Worm (Caenorhabditis elegans): ENCODE data around the gene fipr-16.

Gene fipr-16

ce11 chrIII:8570289-8570688 lies 20.5 kb downstream of the fipr-16 start:
- no peak for TF ChIP-seq blmp-1 (tag; optimal IDR thresholded peaks at IDR 0.05)
- TF ChIP-seq isw-1 (GFP tag; IDR thresholded peaks at IDR 0.05), result no peak

DNA sequence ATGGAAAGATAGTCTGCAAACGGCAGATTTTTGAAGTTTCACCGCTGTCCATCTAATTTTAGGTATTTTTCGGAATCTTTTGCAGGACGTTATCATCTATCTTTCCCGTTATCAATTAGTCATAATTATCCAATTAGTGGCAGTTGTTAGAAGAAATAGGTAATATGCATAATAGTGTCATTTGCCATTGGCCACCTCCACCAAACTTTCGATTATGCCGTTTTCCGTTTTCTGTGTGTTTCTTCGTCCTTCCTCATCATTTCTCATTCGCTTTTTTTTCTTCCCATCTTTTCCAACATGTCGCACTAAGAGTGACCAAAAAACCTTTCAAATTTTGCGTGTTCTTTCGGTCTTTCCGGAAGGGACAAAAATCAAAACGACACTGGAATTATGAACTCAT lies 26.4 kb downstream of the fipr-16 start:
- TF ChIP-seq lin-35 (GFP tag; optimal IDR thresholded peaks at IDR 0.05) (no peak), grh-1 (GFP tag; IDR thresholded peaks at IDR 0.05) (no peak), efl-1 (optimal IDR thresholded peaks at IDR 0.05) (no peak), efl-1 (GFP tag; optimal IDR thresholded peaks at IDR 0.05 in 1 of 2) (peak in 1 of 2 experiments; percentile 71), blmp-1 (tag; optimal IDR thresholded peaks at IDR 0.05) (peak; percentile 67), fos-1 (tag; optimal IDR thresholded peaks at IDR 0.05) (no peak)

ce11 chrIII:8560836-8561235 lies 29.9 kb downstream of the fipr-16 start, which contains the start of gene acdh-6:
Gene acdh-6 (plus strand): TSS chrIII:8561136.
- TF ChIP-seq ztf-11 (tag; optimal IDR thresholded peaks at IDR 0.05) (no peak), pax-3 (tag; optimal IDR thresholded peaks at IDR 0.05) (no peak), dpl-1 (GFP tag; optimal IDR thresholded peaks at IDR 0.05) (no peak), mab-9 (GFP tag; IDR thresholded peaks at IDR 0.05) (no peak)

DNA sequence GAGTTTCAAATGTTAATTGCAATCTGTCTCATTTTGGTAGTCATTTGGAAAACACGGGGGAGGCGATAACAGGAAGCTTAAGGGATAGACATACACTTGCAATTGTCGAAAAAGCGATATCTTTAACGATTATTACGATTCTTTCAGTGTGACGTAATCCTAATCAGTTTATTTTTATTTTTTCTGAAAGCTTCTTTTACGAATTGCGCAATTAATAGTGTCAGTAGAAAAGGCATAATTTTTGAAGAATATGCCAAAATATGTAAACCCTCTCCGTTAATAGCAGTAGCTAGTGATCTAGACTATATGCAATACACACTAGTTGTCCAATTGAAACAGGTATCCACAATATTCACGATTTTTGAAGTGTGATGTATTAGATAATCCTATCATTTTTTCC lies 30.4 kb downstream of the fipr-16 start:
- TF ChIP-seq ceh-82 (tag; optimal IDR thresholded peaks at IDR 0.05) (no peak), Y116A8C.19 (tag; optimal IDR thresholded peaks at IDR 0.05; ENCODE audit: borderline replicate concordance) (no peak), blmp-1 (tag; optimal IDR thresholded peaks at IDR 0.05) (no peak), nhr-237 (tag; optimal IDR thresholded peaks at IDR 0.05) (no peak), egl-13 (tag; optimal IDR thresholded peaks at IDR 0.05) (no peak), rnt-1 (tag; optimal IDR thresholded peaks at IDR 0.05) (no peak), alr-1 (tag; optimal IDR thresholded peaks at IDR 0.05; ENCODE audit: borderline replicate concordance) (no peak), nhr-84 (tag; optimal IDR thresholded peaks at IDR 0.05) (no peak), nhr-90 (tag; optimal IDR thresholded peaks at IDR 0.05; ENCODE audit: poor library complexity) (no peak)

DNA sequence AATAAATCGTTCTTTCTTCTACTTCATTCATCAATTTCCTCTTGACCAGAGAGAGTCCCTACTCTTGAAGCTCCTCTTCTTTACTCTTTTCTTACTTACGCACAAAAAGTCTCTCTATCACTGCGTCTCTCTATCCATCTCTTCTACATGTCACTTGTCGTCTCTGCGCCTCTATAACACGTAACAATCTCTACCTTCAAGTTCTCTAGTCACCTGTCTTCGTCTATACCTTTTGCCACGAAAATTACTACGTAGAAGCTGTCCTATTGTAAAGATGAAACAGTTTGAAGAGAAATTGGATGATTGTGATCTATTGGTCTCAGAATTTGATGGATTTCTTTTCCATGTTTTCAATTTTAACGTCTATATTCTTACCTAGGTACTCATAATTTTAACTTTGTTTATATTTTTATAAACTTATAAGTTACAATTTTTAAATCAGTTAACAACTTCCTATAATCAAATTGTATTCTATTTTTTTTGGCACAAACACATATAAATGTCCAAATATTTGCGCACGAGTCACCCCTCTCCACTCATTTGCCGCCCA lies 33.9 kb downstream of the fipr-16 start, which contains the start of gene C02D5.2:
C02D5.2 (plus strand) TSS at position 500 of the 550 bp plus-strand sequence.
- TF ChIP-seq nhr-237 (tag; optimal IDR thresholded peaks at IDR 0.05), result no peak
- no peak for TF ChIP-seq zag-1 (tag; optimal IDR thresholded peaks at IDR 0.05)
- TF ChIP-seq jun-1 (tag; optimal IDR thresholded peaks at IDR 0.05), result no peak
- peak; percentile 52 for TF ChIP-seq nhr-19 (GFP tag; conservative IDR thresholded peaks at IDR 0.05)
- no peak for TF ChIP-seq grh-1 (GFP tag; IDR thresholded peaks at IDR 0.05)
- peak; percentile 22 for TF ChIP-seq lir-3 (tag; optimal IDR thresholded peaks at IDR 0.05; ENCODE audit: poor library complexity)
- peak; percentile 80 for TF ChIP-seq nhr-85 (tag)
- TF ChIP-seq sup-37 (GFP tag; optimal IDR thresholded peaks at IDR 0.05), result no peak
- no peak for TF ChIP-seq ceh-90 (tag; optimal IDR thresholded peaks at IDR 0.05)
- TF ChIP-seq fos-1 (tag; optimal IDR thresholded peaks at IDR 0.05), result peak; percentile 5
- TF ChIP-seq snu-23 (GFP tag; optimal IDR thresholded peaks at IDR 0.05), result peak; percentile 60
- no peak for TF ChIP-seq aha-1 (tag; optimal IDR thresholded peaks at IDR 0.05)
- TF ChIP-seq ceh-88 (GFP tag; IDR thresholded peaks at IDR 0.05), result no peak
- TF ChIP-seq skn-1 (tag; optimal IDR thresholded peaks at IDR 0.05), result peak; percentile 65
- TF ChIP-seq nhr-20 (tag; optimal IDR thresholded peaks at IDR 0.05), result peak; percentile 58
- TF ChIP-seq elt-2 (tag; optimal IDR thresholded peaks at IDR 0.05), result no peak
- TF ChIP-seq rnt-1 (tag; optimal IDR thresholded peaks at IDR 0.05), result peak; percentile 80
- TF ChIP-seq lin-35 (GFP tag; optimal IDR thresholded peaks at IDR 0.05), result peak; percentile 40 to 50
- no peak for TF ChIP-seq nhr-90 (tag; optimal IDR thresholded peaks at IDR 0.05; ENCODE audit: poor library complexity)
- TF ChIP-seq swsn-7 (tag; optimal IDR thresholded peaks at IDR 0.05), result peak; percentile 46
- peak; percentile 67 to 70 for TF ChIP-seq efl-1 (optimal IDR thresholded peaks at IDR 0.05)
- TF ChIP-seq efl-1 (GFP tag; optimal IDR thresholded peaks at IDR 0.05 in 1 of 2), result peak in 1 of 2 experiments; percentile 76
- TF ChIP-seq xbp-1 (tag; optimal IDR thresholded peaks at IDR 0.05), result peak; percentile 44
- peak in 2 of 3 experiments; percentile 11 to 30 for TF ChIP-seq dpl-1 (GFP tag; optimal IDR thresholded peaks at IDR 0.05)
- peak in 1 of 6 experiments; percentile 30 for TF ChIP-seq elt-3 (tag; optimal IDR thresholded peaks at IDR 0.05)
- peak; percentile 22 for TF ChIP-seq tbx-2 (tag; optimal IDR thresholded peaks at IDR 0.05)
- peak; percentile 50 to 71 for TF ChIP-seq lsy-2 (tag; optimal IDR thresholded peaks at IDR 0.05)
- TF ChIP-seq aly-2 (tag; optimal IDR thresholded peaks at IDR 0.05), result peak; percentile 1
- TF ChIP-seq nhr-71 (tag; optimal IDR thresholded peaks at IDR 0.05), result peak; percentile 76
- no peak for TF ChIP-seq snpc-4 (tag; optimal IDR thresholded peaks at IDR 0.05)
- TF ChIP-seq mef-2 (tag; optimal IDR thresholded peaks at IDR 0.05), result no peak
- TF ChIP-seq nhr-77 (tag; optimal IDR thresholded peaks at IDR 0.05), result no peak
- peak; percentile 67 for TF ChIP-seq blmp-1 (tag; optimal IDR thresholded peaks at IDR 0.05)
- peak; percentile 9 for TF ChIP-seq irx-1 (tag; optimal IDR thresholded peaks at IDR 0.05)
